Fruit fly (Drosophila melanogaster): ENCODE results near the gene CG32640.
A peak's percentile ranks its signal among the peaks of the same experiment; 100 is the strongest.

- TF ChIP-seq Snoo (tag; optimal IDR thresholded peaks at IDR 0.05): peak; percentile 11
- TF ChIP-seq EcR (GFP tag; optimal IDR thresholded peaks at IDR 0.05): no peak
- peak; percentile 72 for TF ChIP-seq CG14655 (GFP tag; optimal IDR thresholded peaks at IDR 0.05)
- TF ChIP-seq CG12605 (GFP tag; IDR thresholded peaks at IDR 0.05): no peak
Measured at dm6 chrX:13226478-13226877, 48.7 kb downstream of the CG32640 start.
